Fruit fly (Drosophila melanogaster) whole organism, embryonic: ENCODE data around the gene Rtnl2.

Source experiments
- CG10147 ChIP-seq: fragments of 200-800 bp; sonication (Bioruptor generic); optimal IDR thresholded peaks from 2 replicates; lab custom pipeline; 2019; ENCODE audit warnings: missing biosample characterization, mild to moderate bottlenecking, missing genetic modification characterization, moderate library complexity
- CG15696 ChIP-seq: fragments of 200-800 bp; sonication (Bioruptor generic); optimal IDR thresholded peaks from 2 replicates; lab custom pipeline; 2019; ENCODE audit warnings: missing biosample characterization, mild to moderate bottlenecking, missing genetic modification characterization, moderate library complexity
- CG7987 ChIP-seq: fragments of 200-800 bp; sonication (Bioruptor generic); optimal IDR thresholded peaks from 2 replicates; lab custom pipeline; 2018; ENCODE audit warnings: missing biosample characterization, mild to moderate bottlenecking, missing genetic modification characterization, moderate library complexity
- Mes4 ChIP-seq: fragments of 200-800 bp; sonication (Bioruptor generic); optimal IDR thresholded peaks from 2 replicates; lab custom pipeline; 2016; ENCODE audit warnings: missing biosample characterization, missing genetic modification characterization

- TF ChIP-seq CG10147 (GFP tag; lab: Kevin White, UChicago) (peak; percentile 92), Mes4 (peak; percentile 32), CG7987 (peak; percentile 63), CG15696 (tag; lab: Kevin White, UChicago) (peak; percentile 27)
Observed at dm6 chr3R:7506314-7506988, 23.6 kb downstream of the Rtnl2 start.
